Fruit fly (Drosophila melanogaster) whole organism, prepupa: ENCODE results near the gene Roc1b.

Experiments
- CG10669 ChIP-seq: fragments of 200-800 bp; sonication (Bioruptor generic); optimal IDR thresholded peaks from 3 replicates; lab custom pipeline; 2018; ENCODE audit warnings: missing biosample characterization, mild to moderate bottlenecking, missing genetic modification characterization, moderate library complexity
- CG11762 ChIP-seq: fragments of 200-800 bp; sonication (Bioruptor generic); optimal IDR thresholded peaks from 3 replicates; lab custom pipeline; 2016; ENCODE audit warnings: missing biosample characterization, missing genetic modification characterization; ENCODE audit not compliant: insufficient read depth
- CG11902 ChIP-seq: fragments of 200-800 bp; sonication (Bioruptor generic); optimal IDR thresholded peaks from 3 replicates; lab custom pipeline; 2016; ENCODE audit warnings: missing biosample characterization, missing genetic modification characterization
- CG15336 ChIP-seq: fragments of 200-800 bp; sonication (Bioruptor generic); IDR thresholded peaks from 2 replicates; pipeline ENCODE4 v1.3.6; 2022; ENCODE audit warnings: missing biosample characterization, missing genetic modification characterization
- CG1621 ChIP-seq: fragments of 200-800 bp; sonication (Bioruptor generic); optimal IDR thresholded peaks from 3 replicates; lab custom pipeline; 2018; ENCODE audit warnings: missing biosample characterization, mild to moderate bottlenecking, missing genetic modification characterization
- CG16779 ChIP-seq: fragments of 200-800 bp; sonication (Bioruptor generic); optimal IDR thresholded peaks from 3 replicates; lab custom pipeline; 2017; ENCODE audit warnings: missing biosample characterization, mild to moderate bottlenecking, missing genetic modification characterization
- CG3032 ChIP-seq: fragments of 200-800 bp; optimal IDR thresholded peaks from 2 replicates; lab custom pipeline; 2019; ENCODE audit warnings: missing biosample characterization, mild to moderate bottlenecking, missing genetic modification characterization, moderate library complexity
- CG34406 ChIP-seq: fragments of 200-800 bp; sonication (Bioruptor generic); optimal IDR thresholded peaks from 3 replicates; lab custom pipeline; 2016; ENCODE audit warnings: missing biosample characterization, missing genetic modification characterization
- CG3919 ChIP-seq: fragments of 200-800 bp; sonication (Bioruptor generic); optimal IDR thresholded peaks from 3 replicates; lab custom pipeline; 2016; ENCODE audit warnings: missing biosample characterization, missing genetic modification characterization
- CG6163 ChIP-seq: fragments of 200-800 bp; sonication (Bioruptor generic); IDR thresholded peaks from 3 replicates; pipeline ENCODE4 v1.3.6; 2022; ENCODE audit warnings: missing biosample characterization, missing genetic modification characterization
- CG6276 ChIP-seq: fragments of 200-800 bp; sonication (Bioruptor generic); optimal IDR thresholded peaks from 2 replicates; lab custom pipeline; 2017; ENCODE audit warnings: missing biosample characterization, mild to moderate bottlenecking, missing genetic modification characterization
- CG6792 ChIP-seq: fragments of 200-800 bp; sonication (Bioruptor generic); optimal IDR thresholded peaks from 3 replicates; lab custom pipeline; 2016; ENCODE audit warnings: missing biosample characterization, missing genetic modification characterization
- CG6808 ChIP-seq: fragments of 200-800 bp; sonication (Bioruptor generic); optimal IDR thresholded peaks from 3 replicates; lab custom pipeline; 2017; ENCODE audit warnings: missing biosample characterization, missing genetic modification characterization, mild to moderate bottlenecking, moderate library complexity, missing genetic modification reagents
- CG8119 ChIP-seq: fragments of 200-800 bp; sonication (Bioruptor generic); IDR thresholded peaks from 3 replicates; pipeline ENCODE4 v1.3.6; 2022; ENCODE audit warnings: missing biosample characterization, missing genetic modification characterization
- CG8319 ChIP-seq: fragments of 200-800 bp; sonication (Bioruptor generic); optimal IDR thresholded peaks from 3 replicates; lab custom pipeline; 2016; ENCODE audit warnings: missing biosample characterization, missing genetic modification characterization
- CG8632 ChIP-seq: fragments of 200-800 bp; sonication (Bioruptor generic); optimal IDR thresholded peaks from 3 replicates; lab custom pipeline; 2016; ENCODE audit warnings: missing biosample characterization, missing genetic modification characterization
- CG9139 ChIP-seq: fragments of 200-800 bp; sonication (Bioruptor generic); optimal IDR thresholded peaks from 3 replicates; lab custom pipeline; 2017; ENCODE audit warnings: missing biosample characterization, mild to moderate bottlenecking, missing genetic modification characterization
- Eip75B ChIP-seq: fragments of 200-800 bp; sonication (Bioruptor generic); optimal IDR thresholded peaks from 3 replicates; lab custom pipeline; 2016; ENCODE audit warnings: missing biosample characterization, missing genetic modification characterization
- Eip78C ChIP-seq: fragments of 200-800 bp; sonication (Bioruptor generic); peaks from one replicate; lab custom pipeline; 2016; ENCODE audit warnings: missing biosample characterization, missing genetic modification characterization
- Ets21C ChIP-seq: fragments of 200-800 bp; sonication (Bioruptor generic); optimal IDR thresholded peaks from 3 replicates; lab custom pipeline; 2016; ENCODE audit warnings: missing biosample characterization, missing genetic modification characterization
- Ets96B ChIP-seq: fragments of 200-800 bp; optimal IDR thresholded peaks from 2 replicates; lab custom pipeline; 2019; ENCODE audit warnings: missing biosample characterization, mild to moderate bottlenecking, missing genetic modification characterization, moderate library complexity
- Hr38 ChIP-seq: sonication (Bioruptor generic); optimal IDR thresholded peaks from 2 replicates; lab custom pipeline; 2016; ENCODE audit warnings: missing biosample characterization, missing genetic modification characterization
- Hr39 ChIP-seq: fragments of 200-800 bp; sonication (Bioruptor generic); optimal IDR thresholded peaks from 2 replicates; lab custom pipeline; 2016; ENCODE audit warnings: missing biosample characterization, missing genetic modification characterization
- Lpt ChIP-seq: fragments of 200-800 bp; sonication (Bioruptor generic); optimal IDR thresholded peaks from 3 replicates; lab custom pipeline; 2016; ENCODE audit warnings: missing biosample characterization, missing genetic modification characterization
- OdsH ChIP-seq: fragments of 200-800 bp; sonication (Bioruptor generic); optimal IDR thresholded peaks from 3 replicates; lab custom pipeline; 2016; ENCODE audit warnings: missing biosample characterization, missing genetic modification characterization
- Smox ChIP-seq: fragments of 200-800 bp; sonication (Bioruptor generic); optimal IDR thresholded peaks from 3 replicates; lab custom pipeline; 2016; ENCODE audit warnings: missing biosample characterization, missing genetic modification characterization
- Sox102F ChIP-seq: fragments of 200-800 bp; sonication (Bioruptor generic); optimal IDR thresholded peaks from 2 replicates; lab custom pipeline; 2016; ENCODE audit warnings: missing biosample characterization, mild to moderate bottlenecking, missing genetic modification characterization
- Sox14 ChIP-seq: fragments of 200-800 bp; sonication (Bioruptor generic); optimal IDR thresholded peaks from 3 replicates; lab custom pipeline; 2016; ENCODE audit warnings: missing biosample characterization, missing genetic modification characterization
- achi ChIP-seq: fragments of 200-800 bp; sonication (Bioruptor generic); optimal IDR thresholded peaks from 3 replicates; lab custom pipeline; 2016; ENCODE audit warnings: missing biosample characterization, missing genetic modification characterization
- acj6 ChIP-seq: fragments of 200-800 bp; sonication (Bioruptor generic); optimal IDR thresholded peaks from 3 replicates; lab custom pipeline; 2016; ENCODE audit warnings: missing biosample characterization, missing genetic modification characterization
- dsx ChIP-seq: fragments of 200-800 bp; optimal IDR thresholded peaks from 3 replicates; lab custom pipeline; 2019; ENCODE audit warnings: missing biosample characterization, mild to moderate bottlenecking, missing genetic modification characterization, moderate library complexity; ENCODE audit not compliant: poor library complexity, severe bottlenecking
- esn ChIP-seq: fragments of 200-800 bp; sonication (Bioruptor generic); optimal IDR thresholded peaks from 2 replicates; lab custom pipeline; 2016; ENCODE audit warnings: missing biosample characterization, mild to moderate bottlenecking, missing genetic modification characterization, moderate library complexity
- fd85E ChIP-seq: fragments of 200-800 bp; sonication (Bioruptor generic); optimal IDR thresholded peaks from 3 replicates; lab custom pipeline; 2016; ENCODE audit warnings: missing biosample characterization, missing genetic modification characterization
- fkh ChIP-seq: fragments of 200-800 bp; sonication (Bioruptor generic); optimal IDR thresholded peaks from 3 replicates; lab custom pipeline; 2017; ENCODE audit warnings: missing biosample characterization, mild to moderate bottlenecking, missing genetic modification characterization, moderate library complexity
- lz ChIP-seq: fragments of 200-800 bp; sonication (Bioruptor generic); optimal IDR thresholded peaks from 3 replicates; lab custom pipeline; 2016; ENCODE audit warnings: missing biosample characterization, missing genetic modification characterization
- net ChIP-seq: fragments of 200-800 bp; sonication (Bioruptor generic); optimal IDR thresholded peaks from 3 replicates; lab custom pipeline; 2016; ENCODE audit warnings: missing biosample characterization, missing genetic modification characterization
- pdm3 ChIP-seq: fragments of 200-800 bp; sonication (Bioruptor generic); optimal IDR thresholded peaks from 3 replicates; lab custom pipeline; 2016; ENCODE audit warnings: missing biosample characterization, missing genetic modification characterization
- spab ChIP-seq: fragments of 200-800 bp; sonication (Bioruptor generic); optimal IDR thresholded peaks from 2 replicates; lab custom pipeline; 2017; ENCODE audit warnings: missing biosample characterization, mild to moderate bottlenecking, missing genetic modification characterization, missing genetic modification reagents
- ss ChIP-seq, 2 experiments: fragments of 200-800 bp; sonication (Bioruptor generic); optimal IDR thresholded peaks; 2 replicates in 1 of 2; 3 replicates in 1 of 2; lab custom pipeline; 2017 to 2018; ENCODE audit warnings: mild to moderate bottlenecking in 2 of 2, missing biosample characterization in 2 of 2, missing genetic modification characterization in 2 of 2, moderate library complexity in 1 of 2
- svp ChIP-seq: fragments of 200-800 bp; sonication (Bioruptor generic); peaks from one replicate; lab custom pipeline; 2016; ENCODE audit warnings: missing biosample characterization, missing genetic modification characterization
- vri ChIP-seq: fragments of 200-800 bp; sonication (Bioruptor generic); optimal IDR thresholded peaks from 3 replicates; lab custom pipeline; 2016; ENCODE audit warnings: missing biosample characterization, mild to moderate bottlenecking, missing genetic modification characterization

The Roc1b gene

dm6 chr3L:377222-378071 lies 19.7 kb downstream of the Roc1b start (continued):
- TF ChIP-seq CG6276 (GFP tag; lab: Kevin White, UChicago) (peak; percentile 69), Eip75B (GFP tag; lab: Kevin White, UChicago) (peak; percentile 58), svp (peak; percentile 85), Lpt (GFP tag; lab: Kevin White, UChicago) (no peak), Hr39 (GFP tag; lab: Kevin White, UChicago) (peak; percentile 20), CG10669 (GFP tag; lab: Kevin White, UChicago) (peak; percentile 66), CG3919 (GFP tag; lab: Kevin White, UChicago) (peak; percentile 59), fd85E (GFP tag; lab: Kevin White, UChicago) (no peak), CG8632 (GFP tag; lab: Kevin White, UChicago) (peak; percentile 74), esn (GFP tag; lab: Kevin White, UChicago) (peak; percentile 72), lz (GFP tag; lab: Kevin White, UChicago) (peak; percentile 32), CG11902 (GFP tag; lab: Kevin White, UChicago) (peak; percentile 27), CG34406 (GFP tag; lab: Kevin White, UChicago) (peak; percentile 75), CG6792 (GFP tag; lab: Kevin White, UChicago) (peak; percentile 68), Ets21C (GFP tag; lab: Kevin White, UChicago) (peak; percentile 5), CG1621 (no peak), net (GFP tag; lab: Kevin White, UChicago) (peak; percentile 51)

dm6 chr3L:378072-378423 lies 20.3 kb downstream of the Roc1b start:
- no peak for TF ChIP-seq pdm3 (GFP tag; lab: Kevin White, UChicago)
- TF ChIP-seq CG9139 (GFP tag; lab: Kevin White, UChicago), result no peak
- TF ChIP-seq OdsH (GFP tag; lab: Kevin White, UChicago), result no peak
- peak; percentile 54 for TF ChIP-seq fkh (GFP tag; lab: Kevin White, UChicago)
- TF ChIP-seq Eip75B (GFP tag; lab: Kevin White, UChicago), result no peak
- no peak for TF ChIP-seq CG11762 (GFP tag; lab: Kevin White, UChicago)
- TF ChIP-seq Lpt (GFP tag; lab: Kevin White, UChicago), result no peak
- TF ChIP-seq Sox14 (GFP tag; lab: Kevin White, UChicago), result peak; percentile 23
- no peak for TF ChIP-seq Eip78C (GFP tag; lab: Kevin White, UChicago)
- TF ChIP-seq CG8319 (GFP tag; lab: Kevin White, UChicago), result no peak
- no peak for TF ChIP-seq CG6808 (GFP tag; lab: Kevin White, UChicago)
- no peak for TF ChIP-seq CG16779

dm6 chr3L:378906-379305 lies 21.1 kb downstream of the Roc1b start:
- TF ChIP-seq Ets21C (GFP tag; lab: Kevin White, UChicago), result no peak
- no peak for TF ChIP-seq CG11902 (GFP tag; lab: Kevin White, UChicago)
- TF ChIP-seq vri (GFP tag; lab: Kevin White, UChicago), result no peak
- no peak for TF ChIP-seq net (GFP tag; lab: Kevin White, UChicago)
- no peak for TF ChIP-seq CG15336 (GFP tag; lab: Robert Waterston, UW)
- TF ChIP-seq svp, result no peak
- TF ChIP-seq spab (GFP tag; lab: Kevin White, UChicago), result no peak

- TF ChIP-seq dsx (GFP tag; lab: Kevin White, UChicago), result no peak
- no peak for TF ChIP-seq CG3032 (tag; lab: Kevin White, UChicago)
- TF ChIP-seq ss (GFP tag; optimal IDR thresholded peaks at IDR 0.05; lab: Kevin White, UChicago), result peak; percentile 10 to 46
- TF ChIP-seq Ets96B (tag; lab: Kevin White, UChicago), result no peak
- no peak for TF ChIP-seq Sox14 (GFP tag; lab: Kevin White, UChicago)
- TF ChIP-seq Hr38 (GFP tag; lab: Kevin White, UChicago), result no peak
- no peak for TF ChIP-seq CG11762 (GFP tag; lab: Kevin White, UChicago)
- TF ChIP-seq CG6163 (GFP tag; lab: Robert Waterston, UW), result no peak
- no peak for TF ChIP-seq Ets21C (GFP tag; lab: Kevin White, UChicago)
- TF ChIP-seq spab (GFP tag; lab: Kevin White, UChicago), result no peak
- no peak for TF ChIP-seq achi (GFP tag; lab: Kevin White, UChicago)
- no peak for TF ChIP-seq fkh (GFP tag; lab: Kevin White, UChicago)
- TF ChIP-seq acj6 (GFP tag; lab: Kevin White, UChicago), result peak; percentile 1
- TF ChIP-seq vri (GFP tag; lab: Kevin White, UChicago), result peak; percentile 36
- peak; percentile 35 for TF ChIP-seq Smox (GFP tag; lab: Kevin White, UChicago)
- TF ChIP-seq CG6808 (GFP tag; lab: Kevin White, UChicago), result peak; percentile 33
- TF ChIP-seq Eip75B (GFP tag; lab: Kevin White, UChicago), result no peak
- TF ChIP-seq CG11902 (GFP tag; lab: Kevin White, UChicago), result no peak
- no peak for TF ChIP-seq CG8119
- no peak for TF ChIP-seq Sox102F (GFP tag; lab: Kevin White, UChicago)
Observed at dm6 chr3L:380886-381546, 23.2 kb downstream of the Roc1b start.
